Fruit fly (Drosophila melanogaster): ENCODE results near the gene mRpS11.

DNA sequence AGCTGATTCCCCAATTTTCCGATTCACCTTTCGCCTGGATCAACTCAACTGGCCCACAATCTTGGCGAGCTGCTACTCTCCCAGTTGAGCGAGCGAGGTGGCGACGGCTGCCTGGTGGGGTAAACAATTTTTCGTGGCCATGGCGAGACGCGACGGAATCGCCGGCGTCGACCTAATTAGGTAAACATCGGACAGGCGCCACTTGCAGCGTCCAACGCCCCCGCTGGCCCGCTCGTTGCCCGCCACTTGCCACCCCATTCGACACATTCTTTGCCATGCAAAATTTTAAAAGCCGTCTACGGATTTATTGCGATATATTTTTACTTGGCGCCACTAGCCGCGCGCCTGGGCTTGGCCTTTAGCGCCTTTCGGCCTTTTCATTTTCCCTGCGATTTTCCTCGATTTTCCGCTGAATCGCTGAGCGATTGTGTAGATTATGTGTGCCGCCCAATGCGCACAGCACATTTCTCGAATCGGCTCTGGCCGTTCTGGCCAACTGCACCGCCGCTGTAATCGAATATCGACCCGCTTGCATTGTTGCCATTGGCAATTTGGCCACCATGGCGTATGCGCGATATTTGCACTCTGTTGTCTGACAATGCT lies 5.6 kb upstream of the mRpS11 start:
- peak; percentile 43 for TF ChIP-seq EcR (GFP tag; optimal IDR thresholded peaks at IDR 0.05)
- no peak for TF ChIP-seq gl (tag; optimal IDR thresholded peaks at IDR 0.05)
- TF ChIP-seq CG34367 (tag; optimal IDR thresholded peaks at IDR 0.05): no peak
- TF ChIP-seq CG8301 (tag; optimal IDR thresholded peaks at IDR 0.05): no peak
- TF ChIP-seq CG9948 (tag; optimal IDR thresholded peaks at IDR 0.05): no peak
- TF ChIP-seq Snoo (tag; optimal IDR thresholded peaks at IDR 0.05): no peak
- TF ChIP-seq Pif1A (GFP tag; optimal IDR thresholded peaks at IDR 0.05): no peak

All from whole organism, pupa.